Fruit fly (Drosophila melanogaster): ENCODE measurements around the gene Ilp2.

- no peak for TF ChIP-seq Hr38 (GFP tag; optimal IDR thresholded peaks at IDR 0.05)
- TF ChIP-seq vri (GFP tag; optimal IDR thresholded peaks at IDR 0.05): no peak
- TF ChIP-seq Lpt (GFP tag; optimal IDR thresholded peaks at IDR 0.05): no peak
- TF ChIP-seq Eip75B (GFP tag; optimal IDR thresholded peaks at IDR 0.05): no peak
- TF ChIP-seq Ets21C (GFP tag; optimal IDR thresholded peaks at IDR 0.05): no peak
- no peak for TF ChIP-seq ss (GFP tag; optimal IDR thresholded peaks at IDR 0.05)
- TF ChIP-seq CG6808 (GFP tag; optimal IDR thresholded peaks at IDR 0.05): no peak
Observed at dm6 chr3L:9799398-9799797, at the start of gene Ilp2.
